Worm (Caenorhabditis elegans) whole organism, L4/young adult: ENCODE data around the gene srh-211.

Experiments
- W03F9.2 ChIP-seq: fragments of 150-350 bp; optimal IDR thresholded peaks from 2 replicates; lab custom pipeline; 2014; ENCODE audit warnings: missing biosample characterization, missing genetic modification characterization
- dao-5 ChIP-seq: sonication (generic microtip); optimal IDR thresholded peaks from 2 replicates; lab custom pipeline; 2016; ENCODE audit warnings: missing genotype, missing genetic modification characterization, moderate library complexity, missing compliant biosample characterization

ce11 chrV:4081283-4081682 lies at the start of gene srh-211:
- TF ChIP-seq W03F9.2 (no peak), dao-5 (tag; lab: Kevin White, UChicago) (no peak)
